Worm (Caenorhabditis elegans): ENCODE measurements around the gene Y55B1BL.2.

DNA sequence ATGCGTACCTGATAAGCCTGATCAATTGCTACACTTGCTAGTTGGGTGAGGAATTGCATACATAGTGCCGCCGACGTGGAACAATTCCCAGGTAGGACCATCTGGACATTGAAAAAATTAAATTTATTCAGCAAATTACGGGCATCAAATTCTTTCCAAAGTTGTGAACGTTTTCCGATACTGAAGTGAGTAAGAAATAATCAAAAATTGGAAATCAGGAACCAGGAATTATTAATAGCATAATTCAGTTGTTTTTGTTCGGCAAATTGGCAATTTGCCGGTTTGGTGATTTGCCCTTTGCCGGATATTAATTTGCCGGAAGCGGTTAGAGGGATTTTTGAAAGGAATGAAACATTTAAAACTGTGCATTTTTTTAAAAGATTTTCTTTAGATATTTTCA lies 21.4 kb upstream of the Y55B1BL.2 start, which contains the start of gene gsto-3:
- no peak for TF ChIP-seq nhr-11 (tag; optimal IDR thresholded peaks at IDR 0.05)
- TF ChIP-seq lin-11 (tag; optimal IDR thresholded peaks at IDR 0.05): no peak
- no peak for TF ChIP-seq ahr-1 (tag; optimal IDR thresholded peaks at IDR 0.05)
- no peak for TF ChIP-seq tbx-2 (tag; optimal IDR thresholded peaks at IDR 0.05)
- no peak for TF ChIP-seq hlh-30 (tag; optimal IDR thresholded peaks at IDR 0.05; ENCODE audit: insufficient read depth)
- no peak for TF ChIP-seq tbx-7 (tag; optimal IDR thresholded peaks at IDR 0.05)
